Fruit fly (Drosophila melanogaster): Measurements from ENCODE around the gene CG15040.

Gene CG15040

DNA sequence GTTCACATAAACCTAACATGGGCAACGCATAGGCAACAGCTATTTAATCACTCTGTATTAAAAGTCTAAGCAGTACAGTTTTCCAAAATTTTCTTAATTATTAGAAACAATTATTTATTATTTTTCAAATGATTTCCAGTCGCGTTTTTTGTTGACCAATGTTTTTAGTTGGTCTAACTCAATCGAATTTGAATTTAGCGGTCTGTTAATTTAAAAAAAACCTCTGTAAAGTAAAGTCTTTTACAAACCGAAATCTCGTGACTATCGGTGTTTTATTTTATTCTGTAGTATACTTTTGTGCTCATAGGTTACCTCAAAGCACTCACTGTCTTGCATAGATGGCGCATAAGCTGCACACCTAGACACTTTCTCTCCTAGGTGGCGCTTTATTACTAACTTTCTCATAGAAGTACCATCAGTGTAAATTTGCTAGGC lies 17.7 kb upstream of the CG15040 start:
- no peak for TF ChIP-seq CG17801 (GFP tag; optimal IDR thresholded peaks at IDR 0.05; ENCODE audit: partially characterized antibody)

DNA sequence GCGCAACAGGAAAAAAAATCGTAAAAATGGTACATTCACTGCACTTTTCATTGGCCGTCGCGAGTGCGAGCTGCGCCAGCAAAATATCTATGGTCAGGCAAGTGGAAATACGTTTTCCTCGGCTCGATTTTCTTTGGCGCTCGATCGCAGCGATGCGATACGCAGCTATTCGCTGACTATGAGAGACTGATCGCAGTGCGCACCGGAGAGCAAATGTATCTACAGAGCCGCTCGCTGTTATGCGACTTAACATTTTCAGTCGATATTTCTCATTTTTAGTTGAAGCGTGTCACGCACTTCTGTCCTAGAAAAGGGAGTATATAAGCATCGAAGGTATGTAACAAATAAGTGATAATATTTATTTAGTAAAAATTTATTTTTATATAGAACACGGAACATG lies 17.3 kb upstream of the CG15040 start, which contains the start of gene wgn:
Gene wgn, minus strand, starts transcription at position 193 of the 400 bp plus-strand sequence.
- TF ChIP-seq CG17801 (GFP tag; optimal IDR thresholded peaks at IDR 0.05; ENCODE audit: partially characterized antibody): peak; percentile 6

- no peak for TF ChIP-seq CG17801 (GFP tag; optimal IDR thresholded peaks at IDR 0.05; ENCODE audit: partially characterized antibody)
Measured at dm6 chrX:18630990-18631389, 13.6 kb upstream of the CG15040 start.

DNA sequence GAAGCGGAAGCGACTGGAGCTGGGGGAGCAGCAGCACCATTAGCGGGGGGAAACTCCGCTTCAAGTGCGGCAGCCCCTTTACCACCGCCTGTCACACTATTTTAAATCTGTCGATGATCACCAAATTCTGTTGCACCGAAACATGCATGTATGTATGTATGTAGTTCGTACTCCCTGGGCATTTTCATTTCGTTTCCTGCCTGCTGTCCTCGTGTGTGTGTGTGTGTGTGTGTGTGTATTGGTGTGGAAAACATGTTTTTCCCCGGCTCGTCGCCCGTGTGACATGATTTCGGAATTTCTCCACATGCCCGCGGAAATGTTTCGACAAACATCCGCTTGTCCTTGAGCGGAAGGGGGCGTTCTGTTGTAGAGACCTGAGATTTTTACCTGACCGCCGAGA lies 9.6 kb upstream of the CG15040 start:
- no peak for TF ChIP-seq CG17801 (GFP tag; optimal IDR thresholded peaks at IDR 0.05; ENCODE audit: partially characterized antibody)

dm6 chrX:18621649-18622346 lies 4.4 kb upstream of the CG15040 start:
- no peak for TF ChIP-seq CG17801 (GFP tag; optimal IDR thresholded peaks at IDR 0.05; ENCODE audit: partially characterized antibody)

- TF ChIP-seq CG17801 (GFP tag; optimal IDR thresholded peaks at IDR 0.05; ENCODE audit: partially characterized antibody): no peak
Measured at dm6 chrX:18618122-18618521, 733 bp upstream of the CG15040 start.

dm6 chrX:18613434-18613833 lies 4.0 kb downstream of the CG15040 start:
- no peak for TF ChIP-seq CG17801 (GFP tag; optimal IDR thresholded peaks at IDR 0.05; ENCODE audit: partially characterized antibody)

- no peak for TF ChIP-seq CG17801 (GFP tag; optimal IDR thresholded peaks at IDR 0.05; ENCODE audit: partially characterized antibody)
Measured at dm6 chrX:18587265-18587664, 30.1 kb downstream of the CG15040 start.

DNA sequence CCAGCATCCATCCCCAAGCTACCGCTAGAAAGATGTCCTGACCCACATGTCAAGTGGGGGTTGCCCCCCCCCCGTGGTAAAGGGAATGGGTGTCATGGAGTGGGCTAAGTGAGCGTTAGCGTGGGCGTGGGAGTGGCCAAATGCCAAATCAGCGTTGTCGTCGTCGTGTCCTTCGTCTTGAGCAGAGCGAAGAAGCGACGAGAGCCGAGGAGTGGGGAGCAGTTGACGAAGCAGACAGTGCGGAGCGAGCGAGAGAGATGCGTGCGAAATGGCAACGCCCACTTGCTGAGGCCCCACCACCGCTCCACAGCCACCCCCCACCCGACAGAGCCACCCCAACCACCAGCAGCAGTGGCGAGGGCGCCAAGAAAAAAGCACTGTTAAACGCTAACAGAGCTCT lies 42.2 kb downstream of the CG15040 start:
- no peak for TF ChIP-seq CG17801 (GFP tag; optimal IDR thresholded peaks at IDR 0.05; ENCODE audit: partially characterized antibody)

DNA sequence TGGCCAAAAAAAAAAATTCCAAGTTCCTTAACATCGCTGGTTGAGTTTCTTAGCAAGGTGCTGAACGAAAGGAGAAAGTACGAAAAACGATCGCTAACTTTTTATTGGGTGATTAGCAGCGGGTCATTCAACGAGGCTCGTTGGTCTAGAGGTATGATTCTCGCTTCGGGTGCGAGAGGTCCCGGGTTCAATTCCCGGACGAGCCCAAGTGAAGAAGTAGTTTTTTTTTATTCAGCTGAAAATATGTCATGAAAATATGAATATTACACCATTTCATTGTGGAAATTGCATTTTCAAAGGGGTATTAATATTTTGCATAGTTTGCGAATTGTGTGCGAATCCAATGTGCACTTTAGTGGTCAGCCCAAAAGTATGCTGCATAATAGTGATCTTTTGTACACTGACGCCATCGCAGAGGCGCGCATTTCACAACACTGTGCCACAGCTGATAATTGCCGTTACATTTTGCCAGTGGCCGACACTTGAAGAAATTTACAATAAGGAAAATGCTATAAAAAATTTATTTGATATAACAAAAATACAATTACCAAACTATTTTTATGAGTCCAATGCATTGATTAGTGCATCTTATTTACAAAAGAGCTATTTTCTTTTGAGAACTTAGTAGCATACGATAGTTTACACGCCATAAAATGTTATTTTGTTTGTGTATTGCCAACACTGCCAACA lies 51.6 kb downstream of the CG15040 start:
- no peak for TF ChIP-seq CG17801 (GFP tag; optimal IDR thresholded peaks at IDR 0.05; ENCODE audit: partially characterized antibody)

DNA sequence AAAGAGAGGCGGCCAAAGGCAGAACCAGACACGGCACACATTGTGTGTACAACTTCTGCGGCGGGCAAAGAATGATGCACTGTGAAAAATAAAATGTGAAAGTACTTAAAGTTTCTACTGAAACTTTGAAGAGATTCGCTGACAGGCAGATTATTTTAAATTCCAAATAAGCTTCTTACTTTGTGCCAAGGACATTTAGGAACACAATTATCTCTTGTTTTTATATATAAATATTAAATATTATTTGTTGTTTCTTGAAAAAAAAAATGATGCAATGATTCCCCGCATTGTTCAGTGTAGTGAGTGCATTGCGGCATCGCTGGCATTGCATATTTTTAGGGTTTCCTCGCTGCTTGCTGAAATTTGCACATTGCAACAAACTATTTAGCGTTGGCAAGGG lies 52.4 kb downstream of the CG15040 start:
- TF ChIP-seq CG17801 (GFP tag; optimal IDR thresholded peaks at IDR 0.05; ENCODE audit: partially characterized antibody): no peak

- TF ChIP-seq CG17801 (GFP tag; optimal IDR thresholded peaks at IDR 0.05; ENCODE audit: partially characterized antibody): no peak
Measured at dm6 chrX:18560584-18560983, 56.8 kb downstream of the CG15040 start.

- no peak for TF ChIP-seq CG17801 (GFP tag; optimal IDR thresholded peaks at IDR 0.05; ENCODE audit: partially characterized antibody)
Measured at dm6 chrX:18558583-18558982, 58.8 kb downstream of the CG15040 start.
